Fruit fly (Drosophila melanogaster): ENCODE data around the gene emc.

The emc gene

dm6 chr3L:765515-766292 is 16.5 kb downstream of the emc start (continued):
- TF ChIP-seq grn (GFP tag; optimal IDR thresholded peaks at IDR 0.05) (no peak), mam (GFP tag; optimal IDR thresholded peaks at IDR 0.05) (peak; percentile 25), Fer2 (tag; optimal IDR thresholded peaks at IDR 0.05) (no peak), CG30403 (GFP tag; optimal IDR thresholded peaks at IDR 0.05) (peak; percentile 4), ara (GFP tag; IDR thresholded peaks at IDR 0.05) (peak; percentile 36; the same call in 1 of the 2 replicates), Med (GFP tag) (peak; percentile 77), CG4820 (GFP tag; optimal IDR thresholded peaks at IDR 0.05) (peak; percentile 3), CG12299 (tag; optimal IDR thresholded peaks at IDR 0.05) (no peak), cad (GFP tag; optimal IDR thresholded peaks at IDR 0.05) (no peak), PHDP (tag; optimal IDR thresholded peaks at IDR 0.05) (peak; percentile 41), nmo (GFP tag; optimal IDR thresholded peaks at IDR 0.05) (peak; percentile 9), en (GFP tag; optimal IDR thresholded peaks at IDR 0.05) (no peak), psq (GFP tag; optimal IDR thresholded peaks at IDR 0.05) (no peak), CG3065 (GFP tag; optimal IDR thresholded peaks at IDR 0.05) (no peak), CG18262 (tag; optimal IDR thresholded peaks at IDR 0.05) (peak; percentile 14), Hr78 (GFP tag; optimal IDR thresholded peaks at IDR 0.05) (no peak), CG34422 (GFP tag; IDR thresholded peaks at IDR 0.05) (no peak), zfh1 (GFP tag; IDR thresholded peaks at IDR 0.05) (peak; percentile 58)

dm6 chr3L:766293-766664 is 17.1 kb downstream of the emc start:
- TF ChIP-seq CG10462 (GFP tag; optimal IDR thresholded peaks at IDR 0.05) (no peak), BtbVII (GFP tag; optimal IDR thresholded peaks at IDR 0.05) (no peak), Poxn (GFP tag; IDR thresholded peaks at IDR 0.05) (no peak), unpg (GFP tag; optimal IDR thresholded peaks at IDR 0.05) (peak; percentile 9), sob (GFP tag; IDR thresholded peaks at IDR 0.05) (peak; percentile 18; the same call in 1 of the 2 replicates), CG10979 (tag; optimal IDR thresholded peaks at IDR 0.05) (no peak), PHDP (tag; optimal IDR thresholded peaks at IDR 0.05) (no peak), CG2875 (GFP tag; optimal IDR thresholded peaks at IDR 0.05) (no peak), Myb (GFP tag; optimal IDR thresholded peaks at IDR 0.05) (no peak), tna (GFP tag; IDR thresholded peaks at IDR 0.05; ENCODE audit: partially characterized antibody) (no peak), emc (GFP tag; optimal IDR thresholded peaks at IDR 0.05) (no peak), CG18619 (GFP tag; optimal IDR thresholded peaks at IDR 0.05) (no peak), dysf (GFP tag; IDR thresholded peaks at IDR 0.05) (0 out of 3 replicates have a peak, but pooled peaks have one; percentile 20), ci (GFP tag; IDR thresholded peaks at IDR 0.05) (no peak), gem (tag; optimal IDR thresholded peaks at IDR 0.05) (peak; percentile 34), ro (GFP tag; IDR thresholded peaks at IDR 0.05) (no peak), dmrt11E (tag; optimal IDR thresholded peaks at IDR 0.05) (peak; percentile 29), CG6791 (GFP tag; IDR thresholded peaks at IDR 0.05; ENCODE audit: partially characterized antibody) (no peak), unc-4 (GFP tag; IDR thresholded peaks at IDR 0.05; ENCODE audit: partially characterized antibody) (no peak), Ets65A (GFP tag) (peak; percentile 23), CG6254 (GFP tag; optimal IDR thresholded peaks at IDR 0.05) (no peak), wdn (GFP tag; IDR thresholded peaks at IDR 0.05) (no peak), stwl (tag; optimal IDR thresholded peaks at IDR 0.05) (no peak), Jarid2 (GFP tag; optimal IDR thresholded peaks at IDR 0.05) (no peak), Rx (GFP tag; IDR thresholded peaks at IDR 0.05) (no peak), corto (GFP tag; optimal IDR thresholded peaks at IDR 0.05) (no peak), bsh (GFP tag; optimal IDR thresholded peaks at IDR 0.05) (peak in 1 of 2 experiments; percentile 3), CG1024 (GFP tag; IDR thresholded peaks at IDR 0.05) (0 out of 2 replicates have a peak, but pooled peaks have one; percentile 7), CG10366 (GFP tag; IDR thresholded peaks at IDR 0.05) (no peak), Drgx (GFP tag; IDR thresholded peaks at IDR 0.05) (peak; percentile 51; the same call in 1 of the 2 replicates), CG17612 (GFP tag; IDR thresholded peaks at IDR 0.05) (no peak), Elba2 (GFP tag; optimal IDR thresholded peaks at IDR 0.05) (no peak), CG9797 (GFP tag; optimal IDR thresholded peaks at IDR 0.05) (no peak)
